Worm (Caenorhabditis elegans): ENCODE measurements around the gene srd-68.

Gene srd-68

ce11 chrV:16871387-16871786, 31.2 kb downstream of the srd-68 start, which contains the start of gene thn-4:
thn-4 (minus strand) TSS chrV:16871487.
- TF ChIP-seq snpc-4 (tag; optimal IDR thresholded peaks at IDR 0.05) (no peak), sem-2 (GFP tag; optimal IDR thresholded peaks at IDR 0.05) (no peak), nhr-12 (tag; optimal IDR thresholded peaks at IDR 0.05) (no peak), unc-39 (tag; optimal IDR thresholded peaks at IDR 0.05) (no peak), drap-1 (GFP tag; optimal IDR thresholded peaks at IDR 0.05) (no peak), ceh-43 (GFP tag; optimal IDR thresholded peaks at IDR 0.05) (no peak), flh-1 (GFP tag; optimal IDR thresholded peaks at IDR 0.05) (no peak), elt-1 (tag; optimal IDR thresholded peaks at IDR 0.05; ENCODE audit: borderline replicate concordance, insufficient read depth) (no peak), lsy-2 (tag; optimal IDR thresholded peaks at IDR 0.05) (no peak), ceh-39 (tag; optimal IDR thresholded peaks at IDR 0.05) (no peak), ztf-11 (tag; optimal IDR thresholded peaks at IDR 0.05) (no peak), pha-4 (tag; optimal IDR thresholded peaks at IDR 0.05) (no peak), bed-3 (GFP tag; optimal IDR thresholded peaks at IDR 0.05) (no peak), nhr-76 (tag; optimal IDR thresholded peaks at IDR 0.05) (no peak), ham-2 (GFP tag; optimal IDR thresholded peaks at IDR 0.05) (no peak), nhr-237 (tag; optimal IDR thresholded peaks at IDR 0.05) (no peak), zip-8 (tag; optimal IDR thresholded peaks at IDR 0.05) (no peak)

DNA sequence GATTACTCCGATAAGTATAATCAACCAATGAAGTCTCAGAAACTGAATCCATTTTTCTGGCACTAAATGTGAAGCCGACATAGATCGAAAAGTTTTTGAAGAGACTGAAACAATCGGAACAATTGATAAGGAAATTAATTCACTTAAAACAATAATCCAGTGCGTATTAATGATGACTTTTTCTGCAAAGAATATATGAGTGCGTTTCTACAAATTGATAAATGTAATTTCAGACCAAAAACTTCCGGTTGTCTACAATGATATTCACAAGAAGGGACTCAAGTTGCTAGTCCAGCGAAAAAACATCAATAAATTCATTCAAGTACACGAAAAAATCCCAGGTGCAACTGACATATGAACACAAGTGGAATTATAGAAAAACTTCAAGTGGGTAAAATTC, 32.9 kb downstream of the srd-68 start, which contains the start of gene clec-33:
Gene clec-33 (minus strand): TSS at position 101 of the 400 bp plus-strand sequence.
- no peak for TF ChIP-seq hlh-1 (tag; optimal IDR thresholded peaks at IDR 0.05)
- no peak for TF ChIP-seq nhr-12 (tag; optimal IDR thresholded peaks at IDR 0.05)

- TF ChIP-seq tbx-8 (GFP tag; optimal IDR thresholded peaks at IDR 0.05) = no peak
Measured at ce11 chrV:16865404-16865803, 37.2 kb downstream of the srd-68 start, which contains the start of gene clec-28. clec-28 (plus strand) TSS chrV:16865704.

DNA sequence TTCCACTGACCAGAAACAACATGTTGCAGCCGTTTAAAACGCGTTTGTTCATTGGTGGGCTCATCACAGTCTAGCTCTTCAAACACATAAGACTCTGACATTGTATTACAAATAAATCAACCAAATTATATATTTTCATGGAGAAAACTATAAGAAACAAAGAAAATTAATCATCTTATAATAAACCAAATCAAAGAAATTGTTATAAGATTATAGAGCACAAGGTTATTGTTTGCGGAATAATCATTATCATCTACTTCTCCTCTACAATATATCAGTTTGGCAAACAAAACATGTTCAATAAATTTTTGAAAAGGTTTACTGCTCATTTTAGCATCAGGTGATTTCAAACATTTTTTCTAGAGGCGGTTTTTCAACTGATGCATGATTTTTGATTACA, 40.9 kb downstream of the srd-68 start, which contains the start of the genes clec-32 and clec-24:
Gene clec-32 (minus strand): TSS at position 101 of the 400 bp plus-strand sequence.
Gene clec-24 (plus strand): TSS at position 294 of the 400 bp plus-strand sequence.
- TF ChIP-seq nhr-12 (tag; optimal IDR thresholded peaks at IDR 0.05) (no peak), cnd-1 (tag; optimal IDR thresholded peaks at IDR 0.05) (no peak), ceh-83 (GFP tag; optimal IDR thresholded peaks at IDR 0.05) (no peak), lin-32 (GFP tag; optimal IDR thresholded peaks at IDR 0.05) (no peak), unc-39 (tag; optimal IDR thresholded peaks at IDR 0.05) (no peak), ztf-11 (tag; optimal IDR thresholded peaks at IDR 0.05) (no peak), ces-1 (GFP tag; optimal IDR thresholded peaks at IDR 0.05) (no peak), elt-3 (tag; optimal IDR thresholded peaks at IDR 0.05) (no peak), nhr-2 (tag; optimal IDR thresholded peaks at IDR 0.05) (no peak), unc-62 (GFP tag; optimal IDR thresholded peaks at IDR 0.05) (no peak), mab-5 (tag; optimal IDR thresholded peaks at IDR 0.05) (no peak), nhr-28 (tag; optimal IDR thresholded peaks at IDR 0.05) (no peak), tbx-8 (GFP tag; optimal IDR thresholded peaks at IDR 0.05) (no peak), snpc-4 (tag; optimal IDR thresholded peaks at IDR 0.05) (no peak), mep-1 (tag; optimal IDR thresholded peaks at IDR 0.05) (no peak), elt-1 (tag; optimal IDR thresholded peaks at IDR 0.05; ENCODE audit: borderline replicate concordance, insufficient read depth) (no peak), mls-2 (tag; optimal IDR thresholded peaks at IDR 0.05) (no peak)

ce11 chrV:16857977-16858479, 44.6 kb downstream of the srd-68 start, which contains the start of the genes clec-31 and clec-22:
clec-31 (minus strand) TSS chrV:16858077.
clec-22 (plus strand) TSS chrV:16858429.
- TF ChIP-seq ztf-11 (tag; optimal IDR thresholded peaks at IDR 0.05) (no peak), zip-8 (tag; optimal IDR thresholded peaks at IDR 0.05) (no peak), ceh-83 (GFP tag; optimal IDR thresholded peaks at IDR 0.05) (no peak), snpc-4 (tag; optimal IDR thresholded peaks at IDR 0.05) (no peak), unc-120 (tag; optimal IDR thresholded peaks at IDR 0.05; ENCODE audit: poor library complexity, severe bottlenecking) (no peak), ces-1 (GFP tag; optimal IDR thresholded peaks at IDR 0.05) (no peak), drap-1 (GFP tag; optimal IDR thresholded peaks at IDR 0.05) (no peak), unc-39 (tag; optimal IDR thresholded peaks at IDR 0.05) (no peak), bed-3 (GFP tag; optimal IDR thresholded peaks at IDR 0.05) (no peak), mab-5 (tag; optimal IDR thresholded peaks at IDR 0.05) (no peak), hlh-1 (tag; optimal IDR thresholded peaks at IDR 0.05) (no peak), ceh-39 (tag; optimal IDR thresholded peaks at IDR 0.05) (no peak), flh-1 (GFP tag; optimal IDR thresholded peaks at IDR 0.05) (no peak), blmp-1 (tag; optimal IDR thresholded peaks at IDR 0.05) (no peak)

Measured in whole organism, mixed stage, embryonic.